Worm (Caenorhabditis elegans) whole organism, dauer: ENCODE data around the gene haf-1.

ENCODE experiments used
- unc-62 ChIP-seq: sonication (generic microtip); optimal IDR thresholded peaks from 2 replicates; lab custom pipeline; 2017; ENCODE audit warnings: missing biosample characterization, missing genetic modification reagents, missing genetic modification characterization

The haf-1 gene

DNA sequence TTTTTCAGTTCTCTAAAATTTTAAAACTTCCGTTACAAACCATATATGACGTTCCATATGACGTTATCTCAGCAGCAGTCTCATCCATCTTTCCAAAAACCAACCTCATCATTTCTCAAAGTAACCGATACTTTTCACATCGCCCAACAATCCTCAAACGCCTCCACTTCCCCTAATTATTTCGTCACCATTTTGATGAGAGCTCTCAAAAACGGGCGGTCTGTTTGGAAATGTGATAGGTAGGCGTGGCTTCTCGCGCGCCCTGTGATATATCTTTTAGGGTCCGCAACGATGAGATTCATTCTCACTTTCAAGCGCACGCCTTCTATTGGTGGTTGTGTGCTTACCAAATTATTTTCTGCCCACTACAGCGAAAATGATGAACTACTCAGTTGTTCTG, 7.9 kb upstream of the haf-1 start, which contains the start of gene trh-1:
Gene trh-1, plus strand, starts transcription at position 301 of the 400 bp plus-strand sequence.
- no peak for TF ChIP-seq unc-62 (GFP tag; lab: Kevin White, UChicago)

ce11 chrIV:17371469-17371868, 4.8 kb upstream of the haf-1 start, which contains the start of gene C30H6.5:
TSS of gene C30H6.5 (plus strand) at chrIV:17371769.
- no peak for TF ChIP-seq unc-62 (GFP tag; lab: Kevin White, UChicago)

DNA sequence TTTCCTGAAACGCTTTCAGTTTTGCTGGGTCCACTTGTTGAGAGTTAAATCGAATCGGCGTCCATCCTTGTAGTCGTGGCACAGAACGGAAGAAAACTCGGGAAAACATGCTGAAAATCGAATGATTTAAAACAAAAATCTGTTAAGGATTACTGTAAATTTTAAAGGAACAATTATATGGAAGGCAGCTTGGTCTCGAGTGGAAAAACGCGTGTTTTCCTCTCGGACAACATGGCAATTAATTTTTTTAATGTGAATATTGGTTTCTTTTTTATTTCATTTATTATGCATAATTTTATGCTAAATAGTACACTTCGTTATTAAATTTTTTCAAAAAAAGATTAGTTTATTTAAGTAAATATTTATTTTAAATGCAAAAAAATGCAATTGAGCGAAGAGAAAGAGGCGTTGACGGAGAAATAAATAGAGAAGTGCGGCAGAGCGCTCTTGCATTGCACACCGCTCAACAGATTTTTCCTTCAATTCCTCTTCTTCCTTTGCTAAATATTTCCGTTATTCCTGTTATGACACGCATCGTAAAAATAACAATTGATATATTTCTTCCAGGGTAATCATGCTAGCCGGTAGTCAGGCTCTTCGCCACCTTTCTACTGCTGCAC, 3.9 kb downstream of the haf-1 start, which contains the start of the genes C30H6.9 and dlat-2:
Gene C30H6.9, minus strand, starts transcription at position 110 of the 620 bp plus-strand sequence.
Gene dlat-2, plus strand, starts transcription at position 566 of the 620 bp plus-strand sequence.
- TF ChIP-seq unc-62 (GFP tag; lab: Kevin White, UChicago), result no peak

DNA sequence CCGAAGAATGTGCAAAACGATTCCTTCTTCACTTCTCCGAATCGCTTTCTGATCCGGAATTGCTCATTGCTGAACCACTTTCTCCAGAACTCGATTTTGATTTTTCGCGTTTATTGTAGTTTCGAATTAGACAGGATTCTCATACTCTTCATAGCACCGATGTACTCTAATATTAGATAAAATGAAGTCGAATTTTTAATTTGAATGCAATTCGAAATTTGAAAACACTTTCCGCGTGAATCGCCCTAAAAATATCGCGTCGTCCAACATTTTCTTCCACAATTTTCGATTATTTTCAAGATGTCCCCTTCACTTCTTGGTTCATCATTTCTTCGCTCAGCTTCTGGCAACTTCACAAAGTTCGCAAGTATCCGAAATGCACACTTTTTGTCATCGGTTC, 5.8 kb downstream of the haf-1 start, which contains the start of gene C30H6.8:
Gene C30H6.8, plus strand, starts transcription at position 301 of the 400 bp plus-strand sequence.
- no peak for TF ChIP-seq unc-62 (GFP tag; lab: Kevin White, UChicago)

DNA sequence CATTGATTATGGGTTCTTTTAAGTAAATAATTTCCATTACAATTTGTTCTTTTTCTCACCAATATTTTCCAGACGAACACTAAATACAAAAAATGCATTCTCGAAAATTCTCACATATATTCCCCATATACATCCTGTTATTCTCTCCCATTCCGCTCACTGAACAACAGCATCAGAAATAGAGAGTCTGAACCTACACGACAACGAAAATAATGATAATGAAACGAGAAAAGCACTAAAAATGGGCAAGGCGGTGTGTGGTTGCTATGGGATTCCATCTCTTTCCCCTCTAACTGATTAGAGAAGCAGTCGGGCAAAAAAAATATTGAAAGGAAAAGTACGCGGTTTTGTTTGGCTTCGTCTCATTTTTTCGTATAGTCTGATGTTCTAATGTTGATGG, 6.8 kb downstream of the haf-1 start, which contains the start of gene C30H6.12:
Gene C30H6.12, plus strand, starts transcription at position 301 of the 400 bp plus-strand sequence.
- no peak for TF ChIP-seq unc-62 (GFP tag; lab: Kevin White, UChicago)

DNA sequence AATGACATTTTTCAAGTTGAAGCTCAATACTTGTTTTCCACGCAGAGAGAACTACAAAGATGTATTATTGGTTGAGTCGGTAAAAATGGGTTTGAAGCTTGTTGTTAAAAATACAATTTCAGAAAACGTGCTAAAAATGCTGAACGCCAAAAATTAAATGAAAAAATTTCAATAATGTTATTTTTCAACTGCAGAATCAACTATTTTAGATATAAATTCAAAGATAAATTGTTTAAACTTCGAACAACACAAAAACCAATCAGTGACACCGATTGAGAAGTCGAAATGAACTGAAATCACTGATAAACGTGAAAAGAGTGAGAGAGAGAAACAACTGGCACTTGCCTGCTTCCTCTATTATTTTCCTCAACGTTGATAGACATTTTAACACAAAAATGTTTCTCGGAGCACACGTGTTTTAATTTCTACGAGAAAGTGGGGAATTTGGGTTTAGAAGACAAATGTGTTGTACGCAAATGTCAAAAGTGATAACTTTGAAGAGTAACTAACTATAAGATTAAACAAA, 11.3 kb downstream of the haf-1 start, which contains the start of gene T02D1.8:
Gene T02D1.8, minus strand, starts transcription at position 51 of the 526 bp plus-strand sequence.
- TF ChIP-seq unc-62 (GFP tag; lab: Kevin White, UChicago), result no peak

- no peak for TF ChIP-seq unc-62 (GFP tag; lab: Kevin White, UChicago)
These were observed 19.7 kb downstream of the haf-1 start, which contains the start of gene sru-15 for ce11 chrIV:17395910-17396309. TSS of gene sru-15 (plus strand) at chrIV:17396210.

ce11 chrIV:17399455-17399854, 23.2 kb downstream of the haf-1 start, which contains the start of gene T02D1.4:
TSS of gene T02D1.4 (plus strand) at chrIV:17399755.
- no peak for TF ChIP-seq unc-62 (GFP tag; lab: Kevin White, UChicago)

DNA sequence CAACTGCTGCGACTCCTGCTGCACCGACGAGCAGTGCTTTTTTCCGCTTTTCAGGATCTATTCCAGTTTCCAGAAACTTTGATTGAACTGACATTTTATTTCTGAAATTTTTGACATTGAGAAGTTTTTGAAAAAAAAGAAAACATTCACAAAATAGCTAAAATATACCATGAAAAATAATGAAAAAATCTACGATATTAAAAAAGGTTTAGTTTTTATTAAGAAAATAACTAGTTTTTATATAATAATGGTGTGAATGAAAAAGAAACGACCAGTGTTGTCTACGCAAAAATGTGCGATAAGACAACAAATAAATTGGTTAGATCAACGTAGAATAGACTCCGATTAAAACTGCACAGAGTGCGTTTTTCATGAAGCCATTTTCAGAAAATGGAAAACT, 29.3 kb downstream of the haf-1 start, which contains the start of gene pmp-4:
Gene pmp-4, minus strand, starts transcription at position 101 of the 400 bp plus-strand sequence.
- TF ChIP-seq unc-62 (GFP tag; lab: Kevin White, UChicago), result no peak

- no peak for TF ChIP-seq unc-62 (GFP tag; lab: Kevin White, UChicago)
These were observed 29.9 kb downstream of the haf-1 start for ce11 chrIV:17406119-17406518.

DNA sequence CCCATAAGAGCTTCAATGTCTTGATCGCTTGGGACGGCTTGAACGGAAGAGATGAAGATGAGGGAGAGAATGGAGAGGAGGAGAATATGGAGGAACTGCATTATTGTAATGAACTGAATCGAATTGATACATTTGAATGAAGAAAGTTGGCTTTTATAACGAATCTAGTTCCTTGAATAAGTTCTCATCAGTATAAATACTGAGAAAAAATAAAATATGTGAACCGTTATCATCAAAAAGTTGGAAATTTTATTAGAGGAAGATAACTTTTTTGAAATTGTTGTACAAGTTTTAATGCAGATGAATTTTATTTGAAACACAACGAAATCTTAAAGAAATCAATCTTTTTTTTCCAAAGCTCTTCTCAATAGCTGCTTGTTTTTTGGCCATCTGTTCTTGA, 30.8 kb downstream of the haf-1 start, which contains the start of gene T02D1.7:
Gene T02D1.7, minus strand, starts transcription at position 101 of the 400 bp plus-strand sequence.
- no peak for TF ChIP-seq unc-62 (GFP tag; lab: Kevin White, UChicago)

ce11 chrIV:17407491-17407890, 31.3 kb downstream of the haf-1 start, which contains the start of gene T02D1.9:
TSS of gene T02D1.9 (minus strand) at chrIV:17407591.
- no peak for TF ChIP-seq unc-62 (GFP tag; lab: Kevin White, UChicago)

DNA sequence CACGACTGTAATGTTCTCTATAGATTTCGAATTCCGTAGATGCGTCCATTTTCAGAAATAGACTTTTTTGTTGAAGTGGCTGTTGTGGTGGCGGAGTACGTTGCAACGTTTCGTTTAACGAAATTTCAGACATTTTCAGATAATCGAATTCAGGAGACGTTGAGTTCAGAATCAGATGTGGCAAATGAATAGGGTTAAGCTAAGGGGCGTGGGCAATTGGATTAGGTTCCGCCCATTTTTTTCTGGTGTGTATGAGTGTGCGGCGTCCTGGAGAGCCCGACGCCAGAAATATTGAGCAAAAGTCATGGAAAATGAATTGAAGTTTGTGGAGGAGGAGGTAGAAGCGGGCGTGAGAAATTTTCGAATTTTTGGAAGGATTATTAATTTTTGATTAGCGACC, 37.1 kb downstream of the haf-1 start:
- no peak for TF ChIP-seq unc-62 (GFP tag; lab: Kevin White, UChicago)

- no peak for TF ChIP-seq unc-62 (GFP tag; lab: Kevin White, UChicago)
These were observed 41.5 kb downstream of the haf-1 start, which contains the start of gene npr-26 for ce11 chrIV:17417723-17418122. TSS of gene npr-26 (minus strand) at chrIV:17417823.

ce11 chrIV:17426970-17427369, 50.7 kb downstream of the haf-1 start:
- no peak for TF ChIP-seq unc-62 (GFP tag; lab: Kevin White, UChicago)

ce11 chrIV:17427423-17427822, 51.2 kb downstream of the haf-1 start, which contains the start of gene C06A12.3:
TSS of gene C06A12.3 (plus strand) at chrIV:17427723.
- no peak for TF ChIP-seq unc-62 (GFP tag; lab: Kevin White, UChicago)
